Fruit fly (Drosophila melanogaster): ENCODE measurements around the gene CG13358.

dm6 chrX:844523-844922 lies 39.8 kb upstream of the CG13358 start, which contains the start of gene CG14635:
- TF ChIP-seq CG8478 (optimal IDR thresholded peaks at IDR 0.05) (no peak), CTCF (optimal IDR thresholded peaks at IDR 0.05) (no peak)

All from S2 (cell line).